Worm (Caenorhabditis elegans) whole organism, mixed stage, embryonic: ENCODE data around the gene dve-1.

Source experiments
- M03D4.4 ChIP-seq: sonication (generic microtip); optimal IDR thresholded peaks from 2 replicates; lab custom pipeline; 2017; ENCODE audit warnings: mild to moderate bottlenecking, missing genetic modification characterization, missing compliant biosample characterization
- bed-3 ChIP-seq: fragments of 200-800 bp; sonication (Bioruptor generic); optimal IDR thresholded peaks from 3 replicates; lab custom pipeline; 2018; ENCODE audit warnings: mild to moderate bottlenecking, missing genetic modification characterization, moderate library complexity, missing compliant biosample characterization
- blmp-1 ChIP-seq: fragments of 150-350 bp; optimal IDR thresholded peaks from 2 replicates; lab custom pipeline; 2014; ENCODE audit warnings: missing biosample characterization, missing genetic modification characterization
- ceh-39 ChIP-seq: fragments of 150-350 bp; optimal IDR thresholded peaks from 2 replicates; lab custom pipeline; 2014; ENCODE audit warnings: missing biosample characterization, missing genetic modification characterization
- ces-1 ChIP-seq: fragments of 150-350 bp; optimal IDR thresholded peaks from 2 replicates; lab custom pipeline; 2014; ENCODE audit warnings: missing biosample characterization, missing genetic modification reagents, missing genetic modification characterization
- cnd-1 ChIP-seq: fragments of 200-800 bp; sonication (Bioruptor generic); optimal IDR thresholded peaks from 2 replicates; lab custom pipeline; 2018; ENCODE audit warnings: mild to moderate bottlenecking, missing genetic modification characterization, missing compliant biosample characterization
- drap-1 ChIP-seq: fragments of 200-800 bp; sonication (Bioruptor generic); optimal IDR thresholded peaks from 3 replicates; lab custom pipeline; 2018; ENCODE audit warnings: mild to moderate bottlenecking, missing genetic modification characterization, missing compliant biosample characterization
- elt-1 ChIP-seq: sonication (generic microtip); optimal IDR thresholded peaks from 2 replicates; lab custom pipeline; 2017; ENCODE audit warnings: missing genetic modification characterization, mild to moderate bottlenecking, missing compliant biosample characterization, antibody characterized with exemption, moderate library complexity, borderline replicate concordance; ENCODE audit not compliant: insufficient read depth
- elt-3 ChIP-seq: fragments of 150-350 bp; optimal IDR thresholded peaks from 2 replicates; lab custom pipeline; 2014; ENCODE audit warnings: missing biosample characterization, missing genetic modification characterization
- flh-1 ChIP-seq: fragments of 200-800 bp; sonication (Bioruptor generic); optimal IDR thresholded peaks from 2 replicates; lab custom pipeline; 2018; ENCODE audit warnings: mild to moderate bottlenecking, missing genetic modification characterization, moderate library complexity, missing compliant biosample characterization
- ham-2 ChIP-seq: fragments of 200-800 bp; sonication (Bioruptor generic); optimal IDR thresholded peaks from 2 replicates; lab custom pipeline; 2018; ENCODE audit warnings: mild to moderate bottlenecking, missing genetic modification characterization, missing compliant biosample characterization
- hlh-1 ChIP-seq: fragments of 150-350 bp; optimal IDR thresholded peaks from 2 replicates; lab custom pipeline; 2014; ENCODE audit warnings: missing biosample characterization, missing genetic modification reagents, missing genetic modification characterization
- lin-13 ChIP-seq: fragments of 150-350 bp; optimal IDR thresholded peaks from 2 replicates; lab custom pipeline; 2014; ENCODE audit warnings: missing biosample characterization, missing genetic modification characterization
- lin-32 ChIP-seq: fragments of 200-800 bp; sonication (Bioruptor generic); optimal IDR thresholded peaks from 2 replicates; lab custom pipeline; 2018; ENCODE audit warnings: mild to moderate bottlenecking, missing genetic modification characterization, missing compliant biosample characterization
- lsy-2 ChIP-seq: fragments of 150-350 bp; optimal IDR thresholded peaks from 2 replicates; lab custom pipeline; 2014; ENCODE audit warnings: missing biosample characterization, missing genetic modification characterization
- mab-5 ChIP-seq: fragments of 150-350 bp; optimal IDR thresholded peaks from 2 replicates; lab custom pipeline; 2014; ENCODE audit warnings: missing biosample characterization, missing genetic modification characterization
- mls-2 ChIP-seq: sonication (generic microtip); optimal IDR thresholded peaks from 2 replicates; lab custom pipeline; 2016; ENCODE audit warnings: mild to moderate bottlenecking, missing genetic modification characterization, moderate library complexity, missing compliant biosample characterization
- nhr-2 ChIP-seq: fragments of 150-350 bp; optimal IDR thresholded peaks from 2 replicates; lab custom pipeline; 2014; ENCODE audit warnings: missing biosample characterization, missing genetic modification characterization
- nhr-237 ChIP-seq: fragments of 150-350 bp; optimal IDR thresholded peaks from 2 replicates; lab custom pipeline; 2014; ENCODE audit warnings: missing biosample characterization, missing genetic modification characterization
- nhr-76 ChIP-seq: sonication (generic microtip); optimal IDR thresholded peaks from 2 replicates; lab custom pipeline; 2017; ENCODE audit warnings: missing biosample characterization, missing genetic modification characterization
- sem-2 ChIP-seq: fragments of 200-800 bp; sonication (Bioruptor generic); optimal IDR thresholded peaks from 2 replicates; lab custom pipeline; 2018; ENCODE audit warnings: mild to moderate bottlenecking, missing genetic modification characterization, missing compliant biosample characterization
- snpc-4 ChIP-seq: fragments of 150-350 bp; optimal IDR thresholded peaks from 2 replicates; lab custom pipeline; 2014; ENCODE audit warnings: missing biosample characterization, missing genetic modification characterization
- unc-120 ChIP-seq: sonication (generic microtip); optimal IDR thresholded peaks from 2 replicates; lab custom pipeline; 2017; ENCODE audit warnings: missing genetic modification characterization, missing compliant biosample characterization; ENCODE audit not compliant: poor library complexity, severe bottlenecking
- unc-39 ChIP-seq: fragments of 150-350 bp; optimal IDR thresholded peaks from 2 replicates; lab custom pipeline; 2014; ENCODE audit warnings: missing biosample characterization, missing genetic modification characterization
- unc-62 ChIP-seq: fragments of 150-350 bp; optimal IDR thresholded peaks from 2 replicates; lab custom pipeline; 2014; ENCODE audit warnings: missing biosample characterization, missing genetic modification reagents, missing genetic modification characterization
- zip-8 ChIP-seq: fragments of 150-350 bp; optimal IDR thresholded peaks from 2 replicates; lab custom pipeline; 2014; ENCODE audit warnings: missing biosample characterization, missing genetic modification characterization
- ztf-11 ChIP-seq: fragments of 150-350 bp; optimal IDR thresholded peaks from 2 replicates; lab custom pipeline; 2014; ENCODE audit warnings: missing biosample characterization, missing genetic modification characterization

dve-1 gene

DNA sequence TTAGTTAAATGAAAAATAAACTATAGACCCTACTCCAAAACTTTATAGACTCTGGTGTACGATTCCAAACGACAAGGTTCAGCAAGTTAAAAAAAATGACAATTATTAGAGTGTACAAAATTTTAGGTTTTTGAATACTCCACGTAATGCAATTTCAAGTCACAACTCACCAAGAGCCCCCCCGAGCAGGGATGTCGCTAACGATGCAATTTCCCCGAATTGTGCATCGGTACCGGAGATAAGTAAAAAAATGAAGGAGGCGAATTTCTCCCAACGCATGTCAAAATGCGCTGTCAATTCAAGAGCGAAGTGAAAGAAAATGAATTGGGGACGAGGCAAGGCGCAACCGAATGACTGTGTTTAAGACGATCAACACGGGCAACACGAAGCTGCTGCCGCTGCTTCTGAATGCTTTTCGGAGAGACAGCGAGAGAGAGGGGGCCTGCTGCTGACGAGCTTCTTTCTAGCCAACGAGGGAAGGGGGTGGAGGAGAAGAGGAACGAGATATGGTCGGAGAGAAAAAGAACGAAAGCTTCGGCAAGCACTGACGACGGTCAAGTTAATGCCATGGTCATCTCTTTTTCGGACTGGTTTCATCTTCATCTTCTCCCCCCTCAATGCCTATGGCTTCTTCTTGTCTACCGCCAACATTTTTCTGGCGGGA, 23.7 kb upstream of the dve-1 start, which contains the start of gene abu-12:
Gene abu-12, minus strand, starts transcription at position 472 of the 664 bp plus-strand sequence.
- TF ChIP-seq ham-2 (GFP tag; lab: Kevin White, UChicago): peak; percentile 53
- TF ChIP-seq unc-120 (tag; lab: Kevin White, UChicago): no peak

DNA sequence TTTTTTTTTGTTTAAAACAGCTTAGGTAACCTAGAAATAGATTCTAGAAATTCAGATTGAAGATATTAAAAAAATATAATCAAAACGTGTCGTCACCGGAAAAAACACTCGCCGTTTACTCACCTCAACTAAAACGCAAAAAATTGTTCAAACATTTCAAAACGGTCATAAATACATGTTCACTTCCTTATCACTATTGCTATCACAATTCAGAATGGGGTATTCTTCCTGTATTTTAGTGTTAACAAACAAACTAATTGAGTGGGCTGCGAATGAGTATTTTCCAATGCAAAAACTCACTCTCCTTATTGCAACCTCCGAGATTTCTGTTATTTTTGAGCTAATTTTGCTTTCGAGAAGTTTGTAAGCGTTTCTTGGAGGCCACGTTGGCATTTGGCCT, 16.2 kb upstream of the dve-1 start, which contains the start of gene F52D1.2:
Gene F52D1.2, minus strand, starts transcription at position 393 of the 400 bp plus-strand sequence.
- TF ChIP-seq hlh-1 (tag; lab: Kevin White, UChicago) (no peak), ztf-11 (no peak), unc-62 (GFP tag; lab: Kevin White, UChicago) (no peak), drap-1 (GFP tag; lab: Kevin White, UChicago) (no peak), lin-13 (tag; lab: Kevin White, UChicago) (no peak), nhr-237 (tag; lab: Kevin White, UChicago) (no peak), lin-32 (no peak), cnd-1 (tag; lab: Kevin White, UChicago) (no peak), flh-1 (GFP tag; lab: Kevin White, UChicago) (no peak), unc-120 (tag; lab: Kevin White, UChicago) (no peak), ceh-39 (no peak)

DNA sequence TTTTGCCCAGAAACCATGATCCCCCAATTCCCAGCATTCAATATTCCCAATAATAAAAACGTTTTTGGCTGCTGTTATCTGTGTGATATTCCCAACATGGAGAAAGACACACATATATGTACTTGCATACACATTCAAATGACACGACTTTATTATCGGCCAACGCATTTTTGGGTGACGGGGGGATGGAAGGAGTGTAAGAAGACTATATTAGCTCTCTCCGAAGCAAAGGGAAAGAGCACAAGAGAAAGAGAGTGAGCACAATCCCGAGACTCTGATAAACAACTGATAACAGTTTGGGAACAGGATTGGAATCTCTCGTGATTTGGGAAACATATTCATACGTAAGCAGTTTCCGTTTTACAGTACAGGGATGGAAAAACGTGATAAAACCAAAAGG, 6.8 kb upstream of the dve-1 start:
- no peak for TF ChIP-seq mab-5 (tag; lab: Kevin White, UChicago)
- TF ChIP-seq elt-1 (tag; lab: Kevin White, UChicago): no peak
- no peak for TF ChIP-seq unc-120 (tag; lab: Kevin White, UChicago)
- no peak for TF ChIP-seq hlh-1 (tag; lab: Kevin White, UChicago)

- TF ChIP-seq nhr-2 (no peak), elt-3 (tag; lab: Kevin White, UChicago) (no peak), nhr-76 (tag; lab: Kevin White, UChicago) (no peak), elt-1 (tag; lab: Kevin White, UChicago) (no peak), ceh-39 (no peak), bed-3 (no peak), sem-2 (no peak), unc-39 (tag; lab: Kevin White, UChicago) (no peak), mab-5 (tag; lab: Kevin White, UChicago) (no peak), flh-1 (GFP tag; lab: Kevin White, UChicago) (no peak), ces-1 (GFP tag; lab: Kevin White, UChicago) (no peak), cnd-1 (tag; lab: Kevin White, UChicago) (no peak), mls-2 (tag; lab: Kevin White, UChicago) (no peak), zip-8 (tag; lab: Kevin White, UChicago) (no peak), lsy-2 (tag; lab: Kevin White, UChicago) (no peak)
- TF ChIP-seq, all 35 proteins: peak for 0
These were observed 5.4 kb upstream of the dve-1 start for ce11 chrX:439031-439430.

- TF ChIP-seq blmp-1 (tag; lab: Kevin White, UChicago): no peak
- no peak for TF ChIP-seq sem-2
- TF ChIP-seq lin-32: no peak
- no peak for TF ChIP-seq elt-1 (tag; lab: Kevin White, UChicago)
- TF ChIP-seq ham-2 (GFP tag; lab: Kevin White, UChicago): no peak
- no peak for TF ChIP-seq ceh-39
- no peak for TF ChIP-seq M03D4.4
- TF ChIP-seq ces-1 (GFP tag; lab: Kevin White, UChicago): no peak
- TF ChIP-seq snpc-4 (tag; lab: Kevin White, UChicago): no peak
These were observed 4.8 kb upstream of the dve-1 start for ce11 chrX:438396-438795.

DNA sequence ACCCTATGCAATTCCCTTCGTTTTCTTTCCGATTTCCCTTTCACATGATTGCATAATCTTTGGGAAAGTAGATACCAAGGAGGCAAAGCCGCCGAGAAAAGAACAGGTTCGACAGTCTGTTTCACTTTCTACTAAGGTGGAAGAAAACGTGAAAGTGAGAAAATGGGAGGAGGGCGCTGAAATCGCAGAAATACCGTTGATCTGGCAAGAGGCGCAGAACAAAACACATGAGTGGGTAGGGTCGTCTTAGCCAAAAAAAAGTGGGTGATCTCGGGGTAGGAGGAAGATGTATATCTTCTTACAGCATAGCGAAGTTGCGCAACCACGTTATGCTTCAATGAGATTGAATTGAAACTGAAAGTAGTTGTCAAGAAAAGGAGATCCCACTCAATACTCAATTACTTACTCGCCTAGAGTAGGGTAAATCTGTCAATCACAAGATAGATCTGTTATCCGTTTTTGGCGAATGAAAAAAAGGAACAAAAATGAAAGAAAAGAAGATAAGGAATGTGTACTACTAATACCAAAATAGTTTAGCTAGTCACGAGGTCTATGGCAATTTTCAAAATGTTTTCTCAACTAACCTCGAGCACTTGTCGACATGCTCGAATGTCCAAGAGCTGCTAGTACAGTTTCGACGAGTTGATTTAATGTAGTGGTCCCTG, 451 bp downstream of the dve-1 start:
- TF ChIP-seq elt-1 (tag; lab: Kevin White, UChicago) (peak; percentile 1), ces-1 (GFP tag; lab: Kevin White, UChicago) (no peak), blmp-1 (tag; lab: Kevin White, UChicago) (peak; percentile 87), mab-5 (tag; lab: Kevin White, UChicago) (no peak), zip-8 (tag; lab: Kevin White, UChicago) (peak; percentile 0)
